Fruit fly (Drosophila melanogaster): ENCODE measurements around the gene CG42264.

The CG42264 gene

DNA sequence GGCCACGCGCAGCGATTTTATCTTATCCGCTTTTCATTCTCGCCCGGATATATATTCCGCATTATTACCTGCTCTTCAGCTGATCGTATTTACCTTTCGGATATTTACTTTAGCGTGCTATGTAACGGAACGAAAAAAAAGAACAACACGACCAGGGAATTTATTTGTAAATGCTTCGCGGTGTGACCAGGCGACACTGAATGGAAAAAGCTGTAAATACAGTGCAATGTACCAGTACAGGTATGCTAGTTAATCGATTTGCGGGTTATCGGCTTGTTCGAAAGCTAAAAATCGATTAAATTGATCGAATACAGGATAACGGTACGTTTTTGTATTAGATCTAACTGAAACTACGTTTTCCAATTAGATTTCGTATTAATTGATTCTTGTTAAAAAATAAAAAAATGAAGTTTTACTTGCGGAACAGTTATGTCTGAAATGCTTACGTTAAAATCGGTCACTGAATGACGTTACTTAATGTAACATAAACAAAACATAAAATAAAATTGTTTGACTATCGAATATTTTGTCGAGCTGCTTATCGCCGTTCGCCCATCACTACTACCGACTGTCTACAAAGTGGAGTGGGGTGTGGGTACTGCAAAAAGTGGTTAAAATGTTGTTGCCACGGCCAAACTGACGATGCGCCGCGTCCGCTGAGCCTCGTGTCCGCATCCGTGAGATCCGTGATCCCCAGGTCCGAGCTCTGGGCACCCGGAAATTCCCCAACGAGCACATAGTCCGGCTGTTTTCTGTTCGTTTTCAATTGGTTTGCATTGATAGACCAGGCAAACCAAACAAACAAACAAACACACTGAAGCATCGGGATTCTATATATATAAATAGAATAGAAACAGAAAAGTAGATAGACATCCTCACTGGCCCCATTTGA lies 12.2 kb downstream of the CG42264 start, which contains the start of the genes MAPk-Ak2 and CG42699 (continued):
- TF ChIP-seq CG12659 (GFP tag; optimal IDR thresholded peaks at IDR 0.05) (peak; percentile 90), chif (GFP tag; optimal IDR thresholded peaks at IDR 0.05) (peak; percentile 68 to 69), kah (GFP tag; optimal IDR thresholded peaks at IDR 0.05) (peak; percentile 73), Tbp (GFP tag; optimal IDR thresholded peaks at IDR 0.05) (no peak), MESR4 (GFP tag; optimal IDR thresholded peaks at IDR 0.05) (peak; percentile 76), CG12299 (tag; optimal IDR thresholded peaks at IDR 0.05) (peak; percentile 86), CG10543 (GFP tag; optimal IDR thresholded peaks at IDR 0.05) (peak; percentile 96), gem (tag; optimal IDR thresholded peaks at IDR 0.05) (peak; percentile 69), tx (GFP tag; optimal IDR thresholded peaks at IDR 0.05) (peak; percentile 17), CG10366 (GFP tag; IDR thresholded peaks at IDR 0.05) (peak; percentile 23; the same call in 1 of the 2 replicates), Sox100B (GFP tag; optimal IDR thresholded peaks at IDR 0.05) (peak; percentile 88), CG8944 (GFP tag; optimal IDR thresholded peaks at IDR 0.05) (peak; percentile 68), sim (GFP tag; IDR thresholded peaks at IDR 0.05) (peak; percentile 69; the same call in 1 of the 2 replicates), tin (GFP tag; optimal IDR thresholded peaks at IDR 0.05) (peak; percentile 40), aop (GFP tag; IDR thresholded peaks at IDR 0.05) (0 out of 2 replicates have a peak, but pooled peaks have one; percentile 22), CG17385 (GFP tag; optimal IDR thresholded peaks at IDR 0.05) (peak; percentile 81), CG32767 (GFP tag; IDR thresholded peaks at IDR 0.05) (no peak), Dek (tag; optimal IDR thresholded peaks at IDR 0.05) (peak; percentile 80), CG3407 (GFP tag; optimal IDR thresholded peaks at IDR 0.05) (peak; percentile 90), ac (GFP tag; optimal IDR thresholded peaks at IDR 0.05) (peak; percentile 71), CG1792 (GFP tag; optimal IDR thresholded peaks at IDR 0.05) (peak; percentile 80), Camta (GFP tag; optimal IDR thresholded peaks at IDR 0.05) (peak; percentile 62), CG30431 (GFP tag; optimal IDR thresholded peaks at IDR 0.05) (no peak), chn (GFP tag; optimal IDR thresholded peaks at IDR 0.05) (peak; percentile 63), CHES-1-like (GFP tag; optimal IDR thresholded peaks at IDR 0.05) (peak; percentile 87), Fer2 (tag; optimal IDR thresholded peaks at IDR 0.05) (peak; percentile 67), B-H2 (GFP tag; optimal IDR thresholded peaks at IDR 0.05) (peak; percentile 87), crol (GFP tag; IDR thresholded peaks at IDR 0.05) (no peak), CG12155 (GFP tag; optimal IDR thresholded peaks at IDR 0.05) (peak; percentile 62), tio (GFP tag; optimal IDR thresholded peaks at IDR 0.05) (peak; percentile 58), CG18011 (GFP tag; optimal IDR thresholded peaks at IDR 0.05) (peak; percentile 29), CG17186 (GFP tag; optimal IDR thresholded peaks at IDR 0.05) (peak; percentile 4), Oaz (GFP tag; IDR thresholded peaks at IDR 0.05) (no peak), CG6854 (GFP tag; optimal IDR thresholded peaks at IDR 0.05) (peak; percentile 74), insv (GFP tag; optimal IDR thresholded peaks at IDR 0.05) (peak in 1 of 2 experiments; percentile 94), bbx (GFP tag; IDR thresholded peaks at IDR 0.05; ENCODE audit: partially characterized antibody) (peak; percentile 70), amos (GFP tag; IDR thresholded peaks at IDR 0.05; ENCODE audit: partially characterized antibody) (peak; percentile 67), HLH54F (GFP tag; optimal IDR thresholded peaks at IDR 0.05) (peak; percentile 65), nerfin-1 (tag; optimal IDR thresholded peaks at IDR 0.05) (peak; percentile 94), CG7963 (GFP tag; IDR thresholded peaks at IDR 0.05; ENCODE audit: partially characterized antibody) (peak; percentile 71), lilli (GFP tag; optimal IDR thresholded peaks at IDR 0.05) (peak; percentile 67), CG9609 (GFP tag; optimal IDR thresholded peaks at IDR 0.05) (peak; percentile 58), CG15479 (GFP tag; optimal IDR thresholded peaks at IDR 0.05) (no peak), Ravus (GFP tag; IDR thresholded peaks at IDR 0.05) (no peak), CG15269 (tag; optimal IDR thresholded peaks at IDR 0.05) (peak; percentile 75), cwo (GFP tag; optimal IDR thresholded peaks at IDR 0.05) (peak; percentile 62), CG32532 (GFP tag; IDR thresholded peaks at IDR 0.05) (peak; percentile 55), mirr (GFP tag; optimal IDR thresholded peaks at IDR 0.05) (peak; percentile 89)
